Worm (Caenorhabditis elegans) whole organism, L4 larva: ENCODE results near the gene npr-40.

Experiments
- ceh-82 ChIP-seq: sonication (generic microtip); optimal IDR thresholded peaks from 2 replicates; lab custom pipeline; 2017; ENCODE audit warnings: missing biosample characterization, missing genetic modification characterization
- ces-1 ChIP-seq: fragments of 150-350 bp; sonication (generic microtip); optimal IDR thresholded peaks from 4 replicates; lab custom pipeline; 2014; ENCODE audit warnings: missing biosample characterization, missing genetic modification reagents, missing genetic modification characterization
- gei-8 ChIP-seq: fragments of 200-800 bp; sonication (Bioruptor generic); optimal IDR thresholded peaks from 2 replicates; lab custom pipeline; 2018; ENCODE audit warnings: mild to moderate bottlenecking, missing genetic modification characterization, missing compliant biosample characterization
- lin-29 ChIP-seq: fragments of 200-800 bp; sonication (Bioruptor generic); IDR thresholded peaks from 2 replicates; pipeline ENCODE4 v1.3.6; 2022; ENCODE audit warnings: missing genetic modification reagents, missing genetic modification characterization, missing compliant biosample characterization
- nhr-25 ChIP-seq: sonication (generic microtip); optimal IDR thresholded peaks from 2 replicates; lab custom pipeline; 2017; ENCODE audit warnings: missing genetic modification characterization, mild to moderate bottlenecking, missing compliant biosample characterization, antibody characterized with exemption, moderate library complexity, borderline replicate concordance; ENCODE audit not compliant: insufficient read depth
- nhr-41 ChIP-seq: fragments of 200-800 bp; sonication (Bioruptor generic); IDR thresholded peaks from 2 replicates; pipeline ENCODE4 v1.3.6; 2022; ENCODE audit warnings: missing genetic modification reagents, missing genetic modification characterization, missing compliant biosample characterization
- snpc-4 ChIP-seq: fragments of 150-350 bp; optimal IDR thresholded peaks from 2 replicates; lab custom pipeline; 2014; ENCODE audit warnings: missing biosample characterization, missing genetic modification characterization
- unc-62 ChIP-seq, 3 experiments: fragments of 150-350 bp in 1 of 3; sonication (generic microtip); optimal IDR thresholded peaks in 2 of 3; peaks in 1 of 3; 1 replicate in 1 of 3; 2 replicates in 2 of 3; lab custom pipeline; 2014 to 2017; ENCODE audit warnings: missing biosample characterization in 3 of 3, missing genetic modification characterization in 3 of 3, missing genetic modification reagents in 3 of 3, missing genotype in 1 of 3
- zag-1 ChIP-seq: fragments of 150-350 bp; optimal IDR thresholded peaks from 2 replicates; lab custom pipeline; 2014; ENCODE audit warnings: missing biosample characterization, missing genetic modification characterization
- zfp-3 ChIP-seq: fragments of 200-800 bp; sonication (Bioruptor generic); conservative IDR thresholded peaks from 2 replicates; pipeline ENCODE4 v1.3.6; 2022; ENCODE audit warnings: missing genetic modification reagents, missing genetic modification characterization, missing compliant biosample characterization

- TF ChIP-seq gei-8 (GFP tag; lab: Kevin White, UChicago) (no peak), unc-62 (GFP tag; optimal IDR thresholded peaks at IDR 0.05 in 1 of 2; lab: Kevin White, UChicago) (no peak), unc-62 (tag; optimal IDR thresholded peaks at IDR 0.05; lab: Kevin White, UChicago) (no peak), zfp-3 (GFP tag; lab: Robert Waterston, UW) (no peak), nhr-41 (GFP tag; lab: Robert Waterston, UW) (no peak), lin-29 (GFP tag; lab: Robert Waterston, UW) (no peak), ces-1 (GFP tag; lab: Kevin White, UChicago) (no peak), nhr-25 (tag; lab: Kevin White, UChicago) (no peak), snpc-4 (no peak), zag-1 (tag; lab: Kevin White, UChicago) (no peak), ceh-82 (no peak)
Observed at ce11 chrX:14900487-14900886, 18.2 kb upstream of the npr-40 start.
